Fruit fly (Drosophila melanogaster) whole organism, embryonic: ENCODE data around the gene Pfas.

Experiments
- Bgb ChIP-seq: fragments of 200-800 bp; sonication (Bioruptor generic); IDR thresholded peaks from 2 replicates; pipeline ENCODE4 v1.3.6; 2022; ENCODE audit warnings: missing biosample characterization, missing genetic modification characterization; ENCODE audit not compliant: partially characterized antibody
- CG14710 ChIP-seq: fragments of 200-800 bp; sonication (Bioruptor generic); optimal IDR thresholded peaks from 3 replicates; lab custom pipeline; 2019; ENCODE audit warnings: missing biosample characterization, mild to moderate bottlenecking, missing genetic modification characterization, moderate library complexity
- Chrac-16 ChIP-seq: fragments of 200-800 bp; sonication (Bioruptor generic); optimal IDR thresholded peaks from 3 replicates; lab custom pipeline; 2016; ENCODE audit warnings: missing biosample characterization, missing genetic modification characterization
- PHDP ChIP-seq: fragments of 200-800 bp; sonication (Bioruptor generic); optimal IDR thresholded peaks from 3 replicates; lab custom pipeline; 2018; ENCODE audit warnings: missing biosample characterization, mild to moderate bottlenecking, missing genetic modification characterization, moderate library complexity
- sob ChIP-seq: fragments of 200-800 bp; sonication (Bioruptor generic); IDR thresholded peaks from 2 replicates; pipeline ENCODE4 v1.3.6; 2022; ENCODE audit warnings: missing biosample characterization, missing genetic modification characterization
- ttk ChIP-seq: fragments of 200-800 bp; sonication (Bioruptor generic); IDR thresholded peaks from 2 replicates; pipeline ENCODE4 v2.1.2; 2022; ENCODE audit warnings: missing biosample characterization, missing genetic modification characterization

DNA sequence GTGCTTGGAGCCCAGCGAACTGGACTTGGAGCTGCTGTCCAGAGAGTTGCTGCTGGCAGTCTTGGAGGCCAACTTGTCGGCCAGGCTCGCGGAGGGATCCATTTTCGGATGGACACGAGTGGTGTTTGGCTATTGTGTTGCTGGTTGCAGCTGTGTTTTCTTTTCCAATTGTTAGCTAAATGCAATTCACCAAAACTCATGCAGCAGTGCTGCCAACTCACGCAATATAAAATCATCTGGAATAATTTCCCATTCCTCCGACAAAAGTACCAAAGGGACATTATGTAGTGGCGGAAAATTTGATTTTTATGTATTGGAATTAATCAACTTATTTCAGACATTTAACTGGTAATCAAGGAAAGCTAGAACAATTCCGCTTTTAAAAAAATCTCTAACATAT lies 9.1 kb downstream of the Pfas start, which contains the start of gene mtm:
- TF ChIP-seq ttk (GFP tag; lab: Robert Waterston, UW) (no peak), Bgb (GFP tag; lab: Robert Waterston, UW) (no peak), PHDP (tag; lab: Kevin White, UChicago) (no peak), Chrac-16 (GFP tag; lab: Kevin White, UChicago) (no peak), CG14710 (tag; lab: Kevin White, UChicago) (no peak), sob (GFP tag; lab: Robert Waterston, UW) (no peak)
